Worm (Caenorhabditis elegans) whole organism, L4/young adult: Measurements from ENCODE around the gene ZK1248.15.

Source experiments
- dao-5 ChIP-seq: sonication (generic microtip); optimal IDR thresholded peaks from 2 replicates; lab custom pipeline; 2016; ENCODE audit warnings: missing genotype, missing genetic modification characterization, moderate library complexity, missing compliant biosample characterization
- him-1 ChIP-seq: sonication (generic microtip); optimal IDR thresholded peaks from 2 replicates; lab custom pipeline; 2016; ENCODE audit warnings: missing genotype, missing genetic modification reagents, missing genetic modification characterization, missing compliant biosample characterization

DNA sequence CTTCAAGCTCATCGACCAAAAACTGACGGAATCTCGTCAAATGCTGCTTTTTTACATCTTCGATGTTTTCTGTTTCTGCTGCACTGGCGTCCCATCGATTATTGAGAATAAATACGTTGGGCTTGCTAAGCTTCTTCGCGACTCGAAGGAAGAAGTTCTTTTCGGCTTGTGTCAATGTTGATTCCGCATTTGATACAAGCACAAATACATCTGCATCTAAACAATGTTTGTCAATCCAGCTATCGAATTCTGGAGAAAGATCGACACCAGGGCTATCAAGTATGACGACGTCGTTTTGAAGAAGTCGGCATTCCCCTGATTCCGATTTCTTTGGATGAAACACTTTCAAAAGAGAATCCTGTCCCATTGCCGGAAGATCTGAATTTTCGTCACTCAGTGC, 3.2 kb downstream of the ZK1248.15 start:
- TF ChIP-seq him-1: no peak
- TF ChIP-seq dao-5: no peak
